Worm (Caenorhabditis elegans) whole organism, late embryonic: Measurements from ENCODE around the gene C38D4.7.

Experiments
- C08G9.2 ChIP-seq: sonication (generic microtip); optimal IDR thresholded peaks from 2 replicates; lab custom pipeline; 2016; ENCODE audit warnings: mild to moderate bottlenecking, missing genetic modification characterization, moderate library complexity, missing compliant biosample characterization
- C38D4.7 ChIP-seq: fragments of 200-800 bp; sonication (Bioruptor generic); optimal IDR thresholded peaks from 2 replicates; lab custom pipeline; 2018; ENCODE audit warnings: mild to moderate bottlenecking, missing genetic modification characterization, moderate library complexity, missing compliant biosample characterization
- K09A11.1 ChIP-seq: sonication (generic microtip); optimal IDR thresholded peaks from 2 replicates; lab custom pipeline; 2017; ENCODE audit warnings: antibody characterized with exemption, mild to moderate bottlenecking, missing genetic modification characterization, missing compliant biosample characterization; ENCODE audit not compliant: insufficient read depth
- Y22D7AL.16 ChIP-seq: sonication (generic microtip); optimal IDR thresholded peaks from 2 replicates; lab custom pipeline; 2016; ENCODE audit warnings: missing genetic modification characterization, missing compliant biosample characterization
- ahr-1 ChIP-seq: sonication (generic microtip); optimal IDR thresholded peaks from 2 replicates; lab custom pipeline; 2016; ENCODE audit warnings: missing genetic modification characterization, missing compliant biosample characterization
- ama-1 ChIP-seq: fragments of 150-350 bp; optimal IDR thresholded peaks from 2 replicates; lab custom pipeline; 2014
- ceh-14 ChIP-seq: sonication (generic microtip); optimal IDR thresholded peaks from 2 replicates; lab custom pipeline; 2016; ENCODE audit warnings: missing genotype, missing genetic modification characterization, missing compliant biosample characterization
- ceh-18 ChIP-seq: sonication (generic microtip); optimal IDR thresholded peaks from 2 replicates; lab custom pipeline; 2016; ENCODE audit warnings: missing genetic modification characterization, missing compliant biosample characterization
- ceh-2 ChIP-seq: sonication (generic microtip); optimal IDR thresholded peaks from 2 replicates; lab custom pipeline; 2016; ENCODE audit warnings: missing genotype, missing genetic modification characterization, missing compliant biosample characterization
- ceh-24 ChIP-seq: sonication (generic microtip); optimal IDR thresholded peaks from 2 replicates; lab custom pipeline; 2016; ENCODE audit warnings: mild to moderate bottlenecking, missing genetic modification characterization, missing compliant biosample characterization
- ceh-45 ChIP-seq: fragments of 200-800 bp; sonication (Bioruptor generic); IDR thresholded peaks from 2 replicates; pipeline ENCODE4 v1.3.6; 2022; ENCODE audit warnings: missing genetic modification reagents, missing genetic modification characterization, missing compliant biosample characterization
- ceh-6 ChIP-seq: fragments of 200-800 bp; sonication (Bioruptor generic); optimal IDR thresholded peaks from 2 replicates; lab custom pipeline; 2018; ENCODE audit warnings: mild to moderate bottlenecking, missing genetic modification characterization, missing compliant biosample characterization
- che-1 ChIP-seq: sonication (generic microtip); optimal IDR thresholded peaks from 2 replicates; lab custom pipeline; 2016; ENCODE audit warnings: mild to moderate bottlenecking, missing genetic modification characterization, missing compliant biosample characterization
- dmd-4 ChIP-seq: sonication (generic microtip); optimal IDR thresholded peaks from 2 replicates; lab custom pipeline; 2016; ENCODE audit warnings: borderline replicate concordance, missing genetic modification characterization, missing compliant biosample characterization
- dve-1 ChIP-seq: sonication (generic microtip); optimal IDR thresholded peaks from 2 replicates; lab custom pipeline; 2017; ENCODE audit warnings: antibody characterized with exemption, mild to moderate bottlenecking, missing genetic modification characterization, missing compliant biosample characterization
- elt-2 ChIP-seq: sonication (generic microtip); optimal IDR thresholded peaks from 2 replicates; lab custom pipeline; 2016; ENCODE audit warnings: missing genetic modification reagents, missing genetic modification characterization, missing compliant biosample characterization
- elt-4 ChIP-seq: sonication (generic microtip); optimal IDR thresholded peaks from 2 replicates; lab custom pipeline; 2016; ENCODE audit warnings: missing genetic modification characterization, missing compliant biosample characterization
- fax-1 ChIP-seq: sonication (generic microtip); optimal IDR thresholded peaks from 2 replicates; lab custom pipeline; 2016; ENCODE audit warnings: missing genotype, missing genetic modification characterization, missing compliant biosample characterization
- fkh-10 ChIP-seq: fragments of 150-350 bp; optimal IDR thresholded peaks from 2 replicates; lab custom pipeline; 2014; ENCODE audit warnings: missing biosample characterization, missing genetic modification reagents, missing genetic modification characterization
- fkh-6 ChIP-seq: sonication (generic microtip); optimal IDR thresholded peaks from 2 replicates; lab custom pipeline; 2016; ENCODE audit warnings: missing genetic modification characterization, missing compliant biosample characterization
- gmeb-2 ChIP-seq: sonication (generic microtip); optimal IDR thresholded peaks from 2 replicates; lab custom pipeline; 2016; ENCODE audit warnings: missing genetic modification characterization, inconsistent platforms, missing compliant biosample characterization
- hlh-15 ChIP-seq: sonication (generic microtip); optimal IDR thresholded peaks from 2 replicates; lab custom pipeline; 2016; ENCODE audit warnings: missing genetic modification characterization, missing compliant biosample characterization
- hlh-30 ChIP-seq: sonication (generic microtip); optimal IDR thresholded peaks from 2 replicates; lab custom pipeline; 2017; ENCODE audit warnings: antibody characterized with exemption, missing genetic modification characterization, missing compliant biosample characterization; ENCODE audit not compliant: insufficient read depth
- hlh-6 ChIP-seq: sonication (generic microtip); optimal IDR thresholded peaks from 2 replicates; lab custom pipeline; 2016; ENCODE audit warnings: missing genotype, missing genetic modification characterization, missing compliant biosample characterization
- madf-2 ChIP-seq: sonication (generic microtip); optimal IDR thresholded peaks from 2 replicates; lab custom pipeline; 2017; ENCODE audit warnings: missing genetic modification characterization, missing compliant biosample characterization
- nhr-11 ChIP-seq: fragments of 150-350 bp; optimal IDR thresholded peaks from 2 replicates; lab custom pipeline; 2014; ENCODE audit warnings: missing biosample characterization, missing genetic modification characterization
- nhr-232 ChIP-seq: sonication (generic microtip); optimal IDR thresholded peaks from 2 replicates; lab custom pipeline; 2016; ENCODE audit warnings: missing genetic modification characterization, missing compliant biosample characterization
- odd-2 ChIP-seq: sonication (generic microtip); optimal IDR thresholded peaks from 2 replicates; lab custom pipeline; 2017; ENCODE audit warnings: antibody characterized with exemption, mild to moderate bottlenecking, missing genetic modification characterization, missing compliant biosample characterization
- pag-3 ChIP-seq: sonication (generic microtip); optimal IDR thresholded peaks from 2 replicates; lab custom pipeline; 2016; ENCODE audit warnings: missing compliant biosample characterization, missing genetic modification characterization, borderline replicate concordance
- pat-9 ChIP-seq: fragments of 200-800 bp; sonication (Bioruptor generic); optimal IDR thresholded peaks from 2 replicates; lab custom pipeline; 2018; ENCODE audit warnings: mild to moderate bottlenecking, missing genetic modification characterization, moderate library complexity, missing compliant biosample characterization
- pha-2 ChIP-seq: sonication (generic microtip); optimal IDR thresholded peaks from 2 replicates; lab custom pipeline; 2017; ENCODE audit warnings: mild to moderate bottlenecking, missing genetic modification characterization, missing compliant biosample characterization
- pha-4 ChIP-seq: fragments of 150-350 bp; optimal IDR thresholded peaks from 2 replicates; lab custom pipeline; 2018; ENCODE audit warnings: missing biosample characterization, missing genetic modification reagents, missing genetic modification characterization
- rnt-1 ChIP-seq: sonication (generic microtip); optimal IDR thresholded peaks from 2 replicates; lab custom pipeline; 2016; ENCODE audit warnings: missing genetic modification characterization, missing compliant biosample characterization
- sdc-2 ChIP-seq: sonication (generic microtip); optimal IDR thresholded peaks from 2 replicates; lab custom pipeline; 2016; ENCODE audit warnings: missing genotype, missing genetic modification characterization, missing compliant biosample characterization
- syd-9 ChIP-seq: sonication (generic microtip); optimal IDR thresholded peaks from 2 replicates; lab custom pipeline; 2016; ENCODE audit warnings: mild to moderate bottlenecking, missing genetic modification characterization, moderate library complexity, missing compliant biosample characterization
- tbx-2 ChIP-seq: sonication (generic microtip); optimal IDR thresholded peaks from 2 replicates; lab custom pipeline; 2016; ENCODE audit warnings: missing genetic modification characterization, missing compliant biosample characterization
- ttx-3 ChIP-seq: sonication (generic microtip); optimal IDR thresholded peaks from 2 replicates; lab custom pipeline; 2016; ENCODE audit warnings: missing genetic modification reagents, missing genetic modification characterization, missing compliant biosample characterization
- unc-3 ChIP-seq, 2 experiments: fragments of 200-800 bp in 1 of 2; sonication (Bioruptor generic) in 1 of 2; sonication (generic microtip) in 1 of 2; conservative IDR thresholded peaks in 1 of 2; optimal IDR thresholded peaks in 1 of 2; 2 replicates each; pipeline versions ENCODE4 v1.3.6 to Lab custom; 2016 to 2022; ENCODE audit warnings: missing compliant biosample characterization in 2 of 2, missing genetic modification characterization in 2 of 2, missing genetic modification reagents in 1 of 2
- unc-55 ChIP-seq: sonication (generic microtip); optimal IDR thresholded peaks from 2 replicates; lab custom pipeline; 2017; ENCODE audit warnings: missing biosample characterization, missing genetic modification reagents, missing genetic modification characterization
- unc-86 ChIP-seq: sonication (generic microtip); optimal IDR thresholded peaks from 2 replicates; lab custom pipeline; 2016; ENCODE audit warnings: missing genetic modification characterization, missing compliant biosample characterization

The C38D4.7 gene

ce11 chrIII:4778003-4778402, 33.1 kb downstream of the C38D4.7 start, which contains the start of gene B0393.7:
Gene B0393.7 (minus strand): TSS chrIII:4778103.
- TF ChIP-seq ceh-24 (no peak), dve-1 (no peak), ceh-14 (tag; lab: Kevin White, UChicago) (no peak), unc-3 (GFP tag; conservative IDR thresholded peaks at IDR 0.05; lab: Robert Waterston, UW) (no peak), unc-3 (tag; optimal IDR thresholded peaks at IDR 0.05; lab: Kevin White, UChicago) (no peak), Y22D7AL.16 (no peak), nhr-11 (no peak), pha-2 (tag; lab: Kevin White, UChicago) (no peak), ceh-45 (GFP tag; lab: Robert Waterston, UW) (no peak), ceh-6 (no peak), fax-1 (tag; lab: Kevin White, UChicago) (no peak), ama-1 (no peak), fkh-6 (no peak), nhr-232 (no peak)

ce11 chrIII:4767869-4768645, 43.0 kb downstream of the C38D4.7 start:
- TF ChIP-seq pha-2 (tag; lab: Kevin White, UChicago) (no peak), ama-1 (no peak), rnt-1 (tag; lab: Kevin White, UChicago) (no peak), syd-9 (no peak), fkh-10 (GFP tag; lab: Kevin White, UChicago) (no peak), pag-3 (no peak), unc-86 (tag; lab: Kevin White, UChicago) (no peak), hlh-6 (tag; lab: Kevin White, UChicago) (no peak), fkh-6 (no peak), tbx-2 (tag; lab: Kevin White, UChicago) (no peak), sdc-2 (no peak), madf-2 (tag; lab: Kevin White, UChicago) (no peak), gmeb-2 (tag; lab: Kevin White, UChicago) (no peak), ceh-6 (no peak), hlh-15 (no peak), elt-4 (tag; lab: Kevin White, UChicago) (no peak), ttx-3 (tag; lab: Kevin White, UChicago) (no peak), C38D4.7 (GFP tag; lab: Kevin White, UChicago) (no peak)

- no peak for TF ChIP-seq ahr-1 (tag; lab: Kevin White, UChicago)
- no peak for TF ChIP-seq dmd-4
- no peak for TF ChIP-seq elt-2 (tag; lab: Kevin White, UChicago)
- no peak for TF ChIP-seq C08G9.2 (tag; lab: Kevin White, UChicago)
- TF ChIP-seq unc-55 (GFP tag; lab: Kevin White, UChicago): no peak
- TF ChIP-seq ceh-18: no peak
- TF ChIP-seq dve-1: no peak
- TF ChIP-seq pha-4: no peak
- TF ChIP-seq pag-3: no peak
- no peak for TF ChIP-seq K09A11.1 (tag; lab: Kevin White, UChicago)
- no peak for TF ChIP-seq che-1 (tag; lab: Kevin White, UChicago)
- TF ChIP-seq ceh-45 (GFP tag; lab: Robert Waterston, UW): no peak
- TF ChIP-seq pat-9: no peak
- TF ChIP-seq sdc-2: no peak
- no peak for TF ChIP-seq fkh-6
- TF ChIP-seq, all 69 proteins: peak for 0
Observed at ce11 chrIII:4766842-4767241, 44.3 kb downstream of the C38D4.7 start.

- TF ChIP-seq odd-2 (tag; lab: Kevin White, UChicago) (no peak), ceh-2 (tag; lab: Kevin White, UChicago) (no peak), fkh-10 (GFP tag; lab: Kevin White, UChicago) (no peak), hlh-30 (tag; lab: Kevin White, UChicago) (no peak)
Observed at ce11 chrIII:4765474-4765873, 45.6 kb downstream of the C38D4.7 start, which contains the start of gene B0393.5. Gene B0393.5 (plus strand): TSS chrIII:4765774.
